Worm (Caenorhabditis elegans) whole organism, young adult: Measurements from ENCODE around the gene ins-21.

Source experiments
- egrh-3 ChIP-seq: fragments of 200-800 bp; sonication (Bioruptor generic); IDR thresholded peaks from 2 replicates; pipeline ENCODE4 v1.3.6; 2022; ENCODE audit warnings: missing genetic modification reagents, missing genetic modification characterization, missing compliant biosample characterization
- mcd-1 ChIP-seq: fragments of 200-800 bp; sonication (Bioruptor generic); IDR thresholded peaks from 2 replicates; pipeline ENCODE4 v1.3.6; 2022; ENCODE audit warnings: missing genetic modification reagents, missing genetic modification characterization, missing compliant biosample characterization
- nhr-179 ChIP-seq: sonication (generic microtip); optimal IDR thresholded peaks from 2 replicates; lab custom pipeline; 2016; ENCODE audit warnings: mild to moderate bottlenecking, missing genetic modification characterization, missing compliant biosample characterization
- snpc-4 ChIP-seq, 5 experiments: fragments of 150-350 bp in 1 of 5; sonication (generic microtip) in 4 of 5; optimal IDR thresholded peaks; 2 replicates each; lab custom pipeline; 2014 to 2018; ENCODE audit warnings: missing genetic modification characterization in 5 of 5, missing biosample characterization in 3 of 5, antibody characterized with exemption in 2 of 5, mild to moderate bottlenecking in 2 of 5, missing compliant biosample characterization in 2 of 5, missing genotype in 2 of 5, moderate library complexity in 2 of 5, missing genetic modification reagents in 1 of 5

DNA sequence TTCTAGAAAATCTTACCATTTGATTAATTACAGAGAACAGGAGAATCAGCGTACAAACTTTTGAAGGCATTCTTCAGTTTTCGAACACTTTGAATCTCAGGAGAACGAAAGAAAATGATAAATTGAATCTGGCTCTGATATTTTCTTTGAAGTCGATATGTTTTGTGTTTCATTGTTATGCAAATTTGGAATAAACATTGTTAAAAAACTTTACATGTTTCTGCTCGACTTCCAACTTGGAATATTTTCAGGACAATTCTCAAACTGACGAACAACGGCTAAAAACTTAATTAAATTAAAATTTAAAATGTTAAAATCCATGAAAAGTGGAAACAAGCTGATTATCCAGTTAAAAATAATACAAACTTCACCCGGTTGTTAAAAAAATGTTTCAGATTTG lies 35.2 kb upstream of the ins-21 start, which contains the start of gene C05B5.1:
- TF ChIP-seq egrh-3 (GFP tag; lab: Robert Waterston, UW): no peak
- no peak for TF ChIP-seq mcd-1
- no peak for TF ChIP-seq snpc-4 (GFP tag; optimal IDR thresholded peaks at IDR 0.05; lab: Kevin White, UChicago)
- no peak for TF ChIP-seq snpc-4 (tag; optimal IDR thresholded peaks at IDR 0.05; lab: Kevin White, UChicago)
- no peak for TF ChIP-seq nhr-179 (tag; lab: Kevin White, UChicago)
